Fruit fly (Drosophila melanogaster) S2 (cell line): ENCODE data around the gene CG5381.

ENCODE experiments used
- CG8478 ChIP-seq: fragments of >200 bp; optimal IDR thresholded peaks from 2 replicates; lab custom pipeline; 2018
- CTCF ChIP-seq, 2 experiments: fragments of >200 bp; optimal IDR thresholded peaks; 2 replicates each; lab custom pipeline; 2018

DNA sequence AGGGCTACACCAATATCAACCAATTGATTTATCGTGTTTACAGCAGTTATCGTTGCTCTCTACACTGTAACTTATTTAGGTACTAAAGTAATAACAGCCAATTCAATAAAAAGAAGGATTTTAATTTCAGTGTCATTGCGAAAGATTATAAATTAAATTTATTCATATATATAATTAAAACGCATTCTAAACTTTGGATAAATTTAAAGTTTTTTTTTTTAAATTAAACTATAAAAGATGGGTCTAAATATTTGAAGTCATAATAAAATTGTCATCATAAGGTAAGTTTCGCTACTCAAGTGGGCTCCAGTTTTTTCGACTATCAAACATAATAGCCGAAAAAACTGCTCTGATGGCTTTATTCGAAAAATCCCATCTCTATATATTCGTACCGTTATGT, 50.7 kb downstream of the CG5381 start, which contains the start of gene trk:
- no peak for TF ChIP-seq CG8478 (lab: Kevin White, UChicago)
- no peak for TF ChIP-seq CTCF (optimal IDR thresholded peaks at IDR 0.05; lab: Kevin White, UChicago)
